Fruit fly (Drosophila melanogaster) whole organism, wandering third instar larva: ENCODE data around the gene Fer2.

Source experiments
- Hr78 ChIP-seq: fragments of >200 bp; optimal IDR thresholded peaks from 2 replicates; lab custom pipeline; 2017; ENCODE audit warnings: missing biosample characterization, missing genetic modification characterization
- OdsH ChIP-seq: fragments of 200-800 bp; sonication (Bioruptor generic); optimal IDR thresholded peaks from 2 replicates; lab custom pipeline; 2016; ENCODE audit warnings: missing biosample characterization, mild to moderate bottlenecking, missing genetic modification characterization
- Sp1 ChIP-seq: fragments of 200-800 bp; sonication (Bioruptor generic); optimal IDR thresholded peaks from 3 replicates; lab custom pipeline; 2019; ENCODE audit warnings: missing biosample characterization, mild to moderate bottlenecking, missing genetic modification characterization, moderate library complexity
- br ChIP-seq: fragments of 200-800 bp; sonication (Bioruptor generic); optimal IDR thresholded peaks from 2 replicates; lab custom pipeline; 2016; ENCODE audit warnings: missing biosample characterization, missing genetic modification characterization
- brk ChIP-seq: fragments of 200-800 bp; sonication (Bioruptor generic); optimal IDR thresholded peaks from 2 replicates; lab custom pipeline; 2016; ENCODE audit warnings: missing biosample characterization, mild to moderate bottlenecking, missing genetic modification characterization
- fru ChIP-seq: fragments of 200-800 bp; sonication (Bioruptor generic); optimal IDR thresholded peaks from 3 replicates; lab custom pipeline; 2016; ENCODE audit warnings: missing biosample characterization, mild to moderate bottlenecking, missing genetic modification characterization
- h ChIP-seq: fragments of 200-800 bp; sonication (Bioruptor generic); optimal IDR thresholded peaks from 3 replicates; lab custom pipeline; 2016; ENCODE audit warnings: missing biosample characterization, mild to moderate bottlenecking, missing genetic modification characterization
- lola ChIP-seq: fragments of >200 bp; optimal IDR thresholded peaks from 2 replicates; lab custom pipeline; 2017; ENCODE audit warnings: missing biosample characterization, missing genetic modification characterization
- tai ChIP-seq: sonication (Bioruptor generic); optimal IDR thresholded peaks from 2 replicates; lab custom pipeline; 2016; ENCODE audit warnings: missing biosample characterization, missing genetic modification characterization
- usp ChIP-seq: fragments of >200 bp; optimal IDR thresholded peaks from 2 replicates; lab custom pipeline; 2017; ENCODE audit warnings: missing biosample characterization, missing genetic modification characterization

- TF ChIP-seq fru (GFP tag; lab: Kevin White, UChicago) (no peak), brk (GFP tag; lab: Kevin White, UChicago) (no peak), br (GFP tag; lab: Kevin White, UChicago) (no peak), lola (GFP tag; lab: Kevin White, UChicago) (no peak), OdsH (GFP tag; lab: Kevin White, UChicago) (no peak), usp (GFP tag; lab: Kevin White, UChicago) (no peak), tai (no peak), h (no peak), Sp1 (GFP tag; lab: Kevin White, UChicago) (no peak), Hr78 (no peak)
Observed at dm6 chr3R:16148712-16149111, 2.4 kb downstream of the Fer2 start.
